Worm (Caenorhabditis elegans): ENCODE results near the gene C07G1.7.

ce11 chrIV:8247341-8247740 lies 35.7 kb upstream of the C07G1.7 start:
- TF ChIP-seq nhr-77 (tag; optimal IDR thresholded peaks at IDR 0.05): no peak
- no peak for TF ChIP-seq pag-3 (tag; optimal IDR thresholded peaks at IDR 0.05; ENCODE audit: borderline replicate concordance, insufficient read depth)
- no peak for TF ChIP-seq tbx-2 (tag; optimal IDR thresholded peaks at IDR 0.05)
- TF ChIP-seq elt-3 (tag; optimal IDR thresholded peaks at IDR 0.05): no peak
- no peak for TF ChIP-seq nhr-90 (tag; optimal IDR thresholded peaks at IDR 0.05; ENCODE audit: poor library complexity)
- TF ChIP-seq mdl-1 (tag; optimal IDR thresholded peaks at IDR 0.05): no peak
- TF ChIP-seq ceh-63 (GFP tag; optimal IDR thresholded peaks at IDR 0.05): no peak
